Fruit fly (Drosophila melanogaster) whole organism, embryonic: Measurements from ENCODE around the gene CG14442.

ENCODE experiments used
- Abd-B ChIP-seq: fragments of 200-800 bp; sonication (Bioruptor generic); optimal IDR thresholded peaks from 2 replicates; lab custom pipeline; 2018; ENCODE audit warnings: missing biosample characterization, mild to moderate bottlenecking, missing genetic modification characterization, moderate library complexity
- Aef1 ChIP-seq: fragments of 200-800 bp; sonication (Bioruptor generic); IDR thresholded peaks from 3 replicates; pipeline ENCODE4 v1.3.6; 2022; ENCODE audit warnings: missing biosample characterization, missing genetic modification characterization
- BEAF-32 ChIP-seq: fragments of 200-800 bp; sonication (Bioruptor generic); optimal IDR thresholded peaks from 3 replicates; lab custom pipeline; 2017; ENCODE audit warnings: missing biosample characterization, missing genetic modification characterization, mild to moderate bottlenecking, moderate library complexity, missing genetic modification reagents
- CG11504 ChIP-seq: fragments of 200-800 bp; sonication (Bioruptor generic); optimal IDR thresholded peaks from 3 replicates; lab custom pipeline; 2019; ENCODE audit warnings: missing biosample characterization, mild to moderate bottlenecking, missing genetic modification characterization, moderate library complexity
- CG16779 ChIP-seq: fragments of 200-800 bp; sonication (Bioruptor generic); IDR thresholded peaks from 2 replicates; pipeline ENCODE4 v1.3.6; 2022; ENCODE audit warnings: missing biosample characterization, missing genetic modification characterization
- CG17186 ChIP-seq: fragments of 200-800 bp; sonication (Bioruptor generic); optimal IDR thresholded peaks from 3 replicates; lab custom pipeline; 2017; ENCODE audit warnings: missing biosample characterization, missing genetic modification reagents, missing genetic modification characterization
- CG17612 ChIP-seq: fragments of 200-800 bp; sonication (Bioruptor generic); IDR thresholded peaks from 2 replicates; pipeline ENCODE4 v1.3.6; 2022; ENCODE audit warnings: missing biosample characterization, missing genetic modification characterization
- CG30403 ChIP-seq: fragments of 200-800 bp; sonication (Bioruptor generic); optimal IDR thresholded peaks from 3 replicates; lab custom pipeline; 2016; ENCODE audit warnings: missing biosample characterization, missing genetic modification characterization
- CG31365 ChIP-seq: fragments of 200-800 bp; sonication (Bioruptor generic); optimal IDR thresholded peaks from 2 replicates; lab custom pipeline; 2018; ENCODE audit warnings: missing biosample characterization, mild to moderate bottlenecking, missing genetic modification characterization
- CG3407 ChIP-seq: fragments of 200-800 bp; sonication (Bioruptor generic); optimal IDR thresholded peaks from 2 replicates; lab custom pipeline; 2018; ENCODE audit warnings: missing biosample characterization, mild to moderate bottlenecking, missing genetic modification characterization
- CG3726 ChIP-seq: fragments of 200-800 bp; sonication (Bioruptor generic); IDR thresholded peaks from 3 replicates; pipeline ENCODE4, ENCODE4 v1.3.6; 2022; ENCODE audit warnings: missing biosample characterization, missing genetic modification characterization
- CG4404 ChIP-seq: fragments of 200-800 bp; sonication (Bioruptor generic); IDR thresholded peaks from 2 replicates; pipeline ENCODE4 v1.3.6; 2022; ENCODE audit warnings: missing biosample characterization, missing genetic modification characterization
- CG4424 ChIP-seq: fragments of 200-800 bp; sonication (Bioruptor generic); optimal IDR thresholded peaks from 3 replicates; lab custom pipeline; 2016; ENCODE audit warnings: missing biosample characterization, missing genetic modification characterization
- CG6175 ChIP-seq: fragments of 200-800 bp; sonication (Bioruptor generic); IDR thresholded peaks from 3 replicates; pipeline ENCODE4 v1.3.6; 2022; ENCODE audit warnings: missing biosample characterization, missing genetic modification characterization
- CG7556 ChIP-seq: fragments of 200-800 bp; sonication (Bioruptor generic); optimal IDR thresholded peaks from 2 replicates; lab custom pipeline; 2017; ENCODE audit warnings: missing biosample characterization, mild to moderate bottlenecking, missing genetic modification characterization
- CG7987 ChIP-seq: fragments of 200-800 bp; sonication (Bioruptor generic); optimal IDR thresholded peaks from 2 replicates; lab custom pipeline; 2018; ENCODE audit warnings: missing biosample characterization, mild to moderate bottlenecking, missing genetic modification characterization, moderate library complexity
- CG9437 ChIP-seq: fragments of 200-800 bp; sonication (Bioruptor generic); optimal IDR thresholded peaks from 2 replicates; lab custom pipeline; 2018; ENCODE audit warnings: missing biosample characterization, mild to moderate bottlenecking, missing genetic modification characterization
- Camta ChIP-seq: fragments of 200-800 bp; sonication (Bioruptor generic); optimal IDR thresholded peaks from 2 replicates; lab custom pipeline; 2016; ENCODE audit warnings: missing biosample characterization, missing genetic modification characterization
- D19A ChIP-seq: fragments of 200-800 bp; optimal IDR thresholded peaks from 3 replicates; lab custom pipeline; 2019; ENCODE audit warnings: missing biosample characterization, mild to moderate bottlenecking, missing genetic modification characterization, moderate library complexity
- Dip3 ChIP-seq: fragments of 200-800 bp; sonication (Bioruptor generic); optimal IDR thresholded peaks from 3 replicates; lab custom pipeline; 2016; ENCODE audit warnings: missing biosample characterization, missing genetic modification characterization
- E2f1 ChIP-seq: fragments of 200-800 bp; sonication (Bioruptor generic); IDR thresholded peaks from 2 replicates; pipeline ENCODE4 v1.3.6; 2022; ENCODE audit warnings: missing biosample characterization, missing genetic modification characterization
- Eip74EF ChIP-seq, 2 experiments: fragments of 200-800 bp in 1 of 2; fragments of >200 bp in 1 of 2; sonication (Bioruptor generic) in 1 of 2; optimal IDR thresholded peaks; 2 replicates each; lab custom pipeline; 2017 to 2019; ENCODE audit warnings: missing biosample characterization in 2 of 2, missing genetic modification characterization in 2 of 2, mild to moderate bottlenecking in 1 of 2, moderate library complexity in 1 of 2
- H15 ChIP-seq: fragments of 200-800 bp; sonication (Bioruptor generic); IDR thresholded peaks from 3 replicates; pipeline ENCODE4 v1.3.6; 2022; ENCODE audit warnings: missing biosample characterization, missing genetic modification characterization
- HLHmδ ChIP-seq: fragments of 200-800 bp; sonication (Bioruptor generic); optimal IDR thresholded peaks from 2 replicates; lab custom pipeline; 2018; ENCODE audit warnings: missing biosample characterization, mild to moderate bottlenecking, missing genetic modification characterization, moderate library complexity
- Hand ChIP-seq: fragments of 200-800 bp; sonication (Bioruptor generic); optimal IDR thresholded peaks from 2 replicates; lab custom pipeline; 2017; ENCODE audit warnings: mild to moderate bottlenecking, missing biosample characterization, missing genetic modification reagents, missing genetic modification characterization
- Hmx ChIP-seq: fragments of 200-800 bp; sonication (Bioruptor generic); optimal IDR thresholded peaks from 2 replicates; lab custom pipeline; 2016; ENCODE audit warnings: missing biosample characterization, missing genetic modification characterization
- MBD-R2 ChIP-seq: fragments of 200-800 bp; sonication (Bioruptor generic); IDR thresholded peaks from 2 replicates; pipeline ENCODE4 v1.3.6; 2022; ENCODE audit warnings: missing biosample characterization, missing genetic modification characterization
- MESR4 ChIP-seq: fragments of 200-800 bp; sonication (Bioruptor generic); optimal IDR thresholded peaks from 2 replicates; lab custom pipeline; 2018; ENCODE audit warnings: missing biosample characterization, mild to moderate bottlenecking, missing genetic modification characterization, moderate library complexity
- NFAT ChIP-seq: fragments of 200-800 bp; sonication (Bioruptor generic); IDR thresholded peaks from 2 replicates; pipeline ENCODE4 v1.3.6; 2022; ENCODE audit warnings: missing biosample characterization, missing genetic modification characterization
- Six4 ChIP-seq: fragments of 200-800 bp; sonication (Bioruptor generic); optimal IDR thresholded peaks from 2 replicates; lab custom pipeline; 2016; ENCODE audit warnings: missing biosample characterization, missing genetic modification characterization
- ab ChIP-seq: fragments of 200-800 bp; sonication (Bioruptor generic); optimal IDR thresholded peaks from 2 replicates; lab custom pipeline; 2016; ENCODE audit warnings: missing biosample characterization, missing genetic modification characterization
- al ChIP-seq: fragments of 200-800 bp; sonication (Bioruptor generic); IDR thresholded peaks from 2 replicates; pipeline ENCODE4 v1.3.6; 2022; ENCODE audit warnings: missing biosample characterization, missing genetic modification characterization
- ash1 ChIP-seq: fragments of 200-800 bp; sonication (Bioruptor generic); optimal IDR thresholded peaks from 2 replicates; lab custom pipeline; 2018; ENCODE audit warnings: missing biosample characterization, mild to moderate bottlenecking, missing genetic modification characterization
- chm ChIP-seq: fragments of 200-800 bp; sonication (Bioruptor generic); IDR thresholded peaks from 2 replicates; pipeline ENCODE4 v1.3.6; 2022; ENCODE audit warnings: missing biosample characterization, missing genetic modification characterization
- chn ChIP-seq: fragments of 200-800 bp; sonication (Bioruptor generic); optimal IDR thresholded peaks from 2 replicates; lab custom pipeline; 2016; ENCODE audit warnings: missing biosample characterization, missing genetic modification characterization
- da ChIP-seq: fragments of 200-800 bp; sonication (Bioruptor generic); optimal IDR thresholded peaks from 2 replicates; lab custom pipeline; 2016; ENCODE audit warnings: missing biosample characterization, missing genetic modification characterization
- en ChIP-seq: fragments of 200-800 bp; sonication (Bioruptor generic); optimal IDR thresholded peaks from 2 replicates; lab custom pipeline; 2016; ENCODE audit warnings: missing biosample characterization, missing genetic modification characterization
- ham ChIP-seq: fragments of 200-800 bp; sonication (Bioruptor generic); IDR thresholded peaks from 2 replicates; pipeline ENCODE4 v1.3.6; 2022; ENCODE audit warnings: missing biosample characterization, missing genetic modification characterization
- insv ChIP-seq, 2 experiments: fragments of 200-800 bp; sonication (Bioruptor generic); optimal IDR thresholded peaks; 3 replicates each; lab custom pipeline; 2016 to 2018; ENCODE audit warnings: missing biosample characterization in 2 of 2, missing genetic modification characterization in 2 of 2
- mam ChIP-seq: fragments of 200-800 bp; sonication (Bioruptor generic); optimal IDR thresholded peaks from 3 replicates; lab custom pipeline; 2016; ENCODE audit warnings: missing biosample characterization, missing genetic modification characterization
- nom ChIP-seq: fragments of 200-800 bp; sonication (Bioruptor generic); optimal IDR thresholded peaks from 2 replicates; lab custom pipeline; 2017; ENCODE audit warnings: missing biosample characterization, missing genetic modification characterization, mild to moderate bottlenecking, moderate library complexity, missing genetic modification reagents
- org-1 ChIP-seq: fragments of 200-800 bp; sonication (Bioruptor generic); optimal IDR thresholded peaks from 2 replicates; lab custom pipeline; 2017; ENCODE audit warnings: missing biosample characterization, missing genetic modification characterization
- peb ChIP-seq: fragments of 200-800 bp; sonication (Bioruptor generic); IDR thresholded peaks from 2 replicates; pipeline ENCODE4 v1.3.6; 2022; ENCODE audit warnings: missing biosample characterization, missing genetic modification characterization
- row ChIP-seq: fragments of 200-800 bp; sonication (Bioruptor generic); IDR thresholded peaks from 3 replicates; pipeline ENCODE4 v1.3.6; 2022; ENCODE audit warnings: missing biosample characterization, missing genetic modification characterization
- slp2 ChIP-seq: fragments of 200-800 bp; sonication (Bioruptor generic); optimal IDR thresholded peaks from 2 replicates; lab custom pipeline; 2016; ENCODE audit warnings: missing biosample characterization, missing genetic modification characterization
- sna ChIP-seq: fragments of 200-800 bp; sonication (Bioruptor generic); IDR thresholded peaks from 2 replicates; pipeline ENCODE4 v1.3.6; 2022; ENCODE audit warnings: missing biosample characterization, missing genetic modification characterization; ENCODE audit not compliant: partially characterized antibody
- so ChIP-seq: fragments of 200-800 bp; sonication (Bioruptor generic); IDR thresholded peaks from 3 replicates; pipeline ENCODE4 v1.3.6; 2022; ENCODE audit warnings: missing biosample characterization, missing genetic modification characterization
- tin ChIP-seq: fragments of 200-800 bp; sonication (Bioruptor generic); optimal IDR thresholded peaks from 3 replicates; lab custom pipeline; 2016; ENCODE audit warnings: missing biosample characterization, missing genetic modification characterization
- tio ChIP-seq: fragments of 200-800 bp; sonication (Bioruptor generic); optimal IDR thresholded peaks from 2 replicates; lab custom pipeline; 2017; ENCODE audit warnings: missing biosample characterization, missing genetic modification characterization, inconsistent platforms
- twi ChIP-seq: fragments of 200-800 bp; optimal IDR thresholded peaks from 2 replicates; lab custom pipeline; 2019; ENCODE audit warnings: missing biosample characterization, mild to moderate bottlenecking, missing genetic modification characterization, moderate library complexity
- tx ChIP-seq: fragments of 200-800 bp; sonication (Bioruptor generic); optimal IDR thresholded peaks from 2 replicates; lab custom pipeline; 2016; ENCODE audit warnings: missing biosample characterization, missing genetic modification characterization
- zf30C ChIP-seq: fragments of 200-800 bp; sonication (Bioruptor generic); optimal IDR thresholded peaks from 3 replicates; lab custom pipeline; 2018; ENCODE audit warnings: missing biosample characterization, mild to moderate bottlenecking, missing genetic modification characterization

Gene CG14442

dm6 chrX:6661392-6661837 lies 33.4 kb downstream of the CG14442 start, which contains the start of the genes CG3224 and Ctr1A (continued):
- TF ChIP-seq al (no peak), Six4 (no peak), CG7987 (no peak), nom (GFP tag; lab: Kevin White, UChicago) (no peak), E2f1 (GFP tag; lab: Robert Waterston, UW) (no peak), twi (tag; lab: Kevin White, UChicago) (peak; percentile 72), CG7556 (GFP tag; lab: Kevin White, UChicago) (no peak), chm (GFP tag; lab: Robert Waterston, UW) (no peak), Abd-B (GFP tag; lab: Kevin White, UChicago) (no peak), en (GFP tag; lab: Kevin White, UChicago) (no peak), H15 (GFP tag; lab: Robert Waterston, UW) (no peak), Dip3 (GFP tag; lab: Kevin White, UChicago) (no peak), Eip74EF (GFP tag; optimal IDR thresholded peaks at IDR 0.05; lab: Kevin White, UChicago) (peak in 1 of 2 experiments; percentile 14), BEAF-32 (GFP tag; lab: Kevin White, UChicago) (peak; percentile 57), CG11504 (no peak), so (no peak), CG16779 (GFP tag; lab: Robert Waterston, UW) (no peak), HLHmδ (GFP tag; lab: Kevin White, UChicago) (no peak), CG4424 (GFP tag; lab: Kevin White, UChicago) (no peak), CG4404 (no peak), ab (GFP tag; lab: Kevin White, UChicago) (no peak), CG17186 (no peak), Hmx (GFP tag; lab: Kevin White, UChicago) (no peak), mam (GFP tag; lab: Kevin White, UChicago) (no peak), tin (GFP tag; lab: Kevin White, UChicago) (no peak), insv (GFP tag; optimal IDR thresholded peaks at IDR 0.05; lab: Kevin White, UChicago) (peak in 1 of 2 experiments; percentile 11), CG9437 (no peak), ash1 (GFP tag; lab: Kevin White, UChicago) (no peak), CG17612 (no peak), Camta (GFP tag; lab: Kevin White, UChicago) (no peak), da (GFP tag; lab: Kevin White, UChicago) (no peak), MESR4 (GFP tag; lab: Kevin White, UChicago) (peak; percentile 28), row (GFP tag; lab: Robert Waterston, UW) (no peak), Hand (GFP tag; lab: Kevin White, UChicago) (no peak), CG3407 (GFP tag; lab: Kevin White, UChicago) (no peak), CG31365 (tag; lab: Kevin White, UChicago) (no peak), tio (GFP tag; lab: Kevin White, UChicago) (no peak), D19A (tag; lab: Kevin White, UChicago) (no peak), slp2 (GFP tag; lab: Kevin White, UChicago) (no peak), CG3726 (GFP tag; lab: Robert Waterston, UW) (no peak), CG6175 (GFP tag; lab: Robert Waterston, UW) (no peak), sna (peak; percentile 29; the same call in 1 of the 2 replicates), tx (GFP tag; lab: Kevin White, UChicago) (no peak), org-1 (GFP tag; lab: Kevin White, UChicago) (no peak), CG30403 (no peak), NFAT (GFP tag; lab: Robert Waterston, UW) (no peak), ham (GFP tag; lab: Robert Waterston, UW) (no peak), chn (no peak), zf30C (GFP tag; lab: Kevin White, UChicago) (peak; percentile 23), Aef1 (GFP tag; lab: Robert Waterston, UW) (no peak), MBD-R2 (GFP tag; lab: Robert Waterston, UW) (peak; percentile 33; the same call in 1 of the 2 replicates), peb (no peak)
